Fruit fly (Drosophila melanogaster) whole organism, adult: ENCODE measurements around the gene Gr61a.

Experiments used
- CG11617 ChIP-seq: fragments of 200-800 bp; sonication (Bioruptor generic); optimal IDR thresholded peaks from 2 replicates; lab custom pipeline; 2017; ENCODE audit warnings: mild to moderate bottlenecking, missing biosample characterization, missing genetic modification reagents, missing genetic modification characterization
- CG12768 ChIP-seq: fragments of 200-800 bp; sonication (Bioruptor generic); optimal IDR thresholded peaks from 2 replicates; lab custom pipeline; 2017; ENCODE audit warnings: missing biosample characterization, missing genetic modification characterization, mild to moderate bottlenecking, moderate library complexity, missing genetic modification reagents
- CG14711 ChIP-seq: fragments of 200-800 bp; sonication (Bioruptor generic); optimal IDR thresholded peaks from 2 replicates; lab custom pipeline; 2018; ENCODE audit warnings: missing biosample characterization, mild to moderate bottlenecking, missing genetic modification characterization, moderate library complexity
- CG1620 ChIP-seq: fragments of 200-800 bp; sonication (Bioruptor generic); optimal IDR thresholded peaks from 2 replicates; lab custom pipeline; 2016; ENCODE audit warnings: missing biosample characterization, missing genetic modification characterization
- CG33017 ChIP-seq: fragments of 200-800 bp; sonication (Bioruptor generic); optimal IDR thresholded peaks from 2 replicates; lab custom pipeline; 2018; ENCODE audit warnings: missing biosample characterization, mild to moderate bottlenecking, missing genetic modification characterization, moderate library complexity
- CG5204 ChIP-seq: fragments of 200-800 bp; sonication (Bioruptor generic); optimal IDR thresholded peaks from 2 replicates; lab custom pipeline; 2016; ENCODE audit warnings: missing biosample characterization, missing genetic modification characterization
- CG7045 ChIP-seq: fragments of 200-800 bp; sonication (Bioruptor generic); optimal IDR thresholded peaks from 2 replicates; lab custom pipeline; 2017; ENCODE audit warnings: missing biosample characterization, mild to moderate bottlenecking, missing genetic modification characterization
- CG7101 ChIP-seq: fragments of 200-800 bp; sonication (Bioruptor generic); optimal IDR thresholded peaks from 2 replicates; lab custom pipeline; 2018; ENCODE audit warnings: missing biosample characterization, mild to moderate bottlenecking, missing genetic modification characterization, moderate library complexity
- Clk ChIP-seq: fragments of 200-800 bp; sonication (Bioruptor generic); optimal IDR thresholded peaks from 2 replicates; lab custom pipeline; 2017; ENCODE audit warnings: missing biosample characterization, missing genetic modification characterization
- Crg-1 ChIP-seq: fragments of 200-800 bp; sonication (Bioruptor generic); optimal IDR thresholded peaks from 2 replicates; lab custom pipeline; 2016; ENCODE audit warnings: missing biosample characterization, missing genetic modification characterization
- Hr96 ChIP-seq: fragments of 200-800 bp; sonication (Bioruptor generic); optimal IDR thresholded peaks from 2 replicates; lab custom pipeline; 2016; ENCODE audit warnings: missing biosample characterization, missing genetic modification characterization
- Mnt ChIP-seq: fragments of 200-800 bp; sonication (Bioruptor generic); optimal IDR thresholded peaks from 2 replicates; lab custom pipeline; 2016; ENCODE audit warnings: missing biosample characterization, mild to moderate bottlenecking, missing genetic modification characterization
- bab1 ChIP-seq: fragments of 200-800 bp; sonication (Bioruptor generic); optimal IDR thresholded peaks from 3 replicates; lab custom pipeline; 2019; ENCODE audit warnings: missing biosample characterization, mild to moderate bottlenecking, missing genetic modification characterization, moderate library complexity
- cic ChIP-seq: fragments of 200-800 bp; sonication (Bioruptor generic); optimal IDR thresholded peaks from 2 replicates; lab custom pipeline; 2017; ENCODE audit warnings: missing biosample characterization, mild to moderate bottlenecking, missing genetic modification characterization, moderate library complexity
- cnc ChIP-seq, 2 experiments: fragments of >200 bp; optimal IDR thresholded peaks; 2 replicates each; lab custom pipeline; 2017
- kay ChIP-seq: fragments of 200-800 bp; sonication (Bioruptor generic); peaks from one replicate; lab custom pipeline; 2016; ENCODE audit warnings: missing biosample characterization, missing genetic modification characterization, borderline replicate concordance
- ovo ChIP-seq: fragments of 200-800 bp; sonication (Bioruptor generic); optimal IDR thresholded peaks from 2 replicates; lab custom pipeline; 2016; ENCODE audit warnings: missing biosample characterization, missing genetic modification characterization
- pad ChIP-seq: fragments of 200-800 bp; sonication (Bioruptor generic); optimal IDR thresholded peaks from 3 replicates; lab custom pipeline; 2017; ENCODE audit warnings: missing biosample characterization, missing genetic modification characterization, mild to moderate bottlenecking, moderate library complexity, missing genetic modification reagents
- tj ChIP-seq: fragments of 200-800 bp; sonication (Bioruptor generic); optimal IDR thresholded peaks from 3 replicates; lab custom pipeline; 2017; ENCODE audit warnings: missing biosample characterization, mild to moderate bottlenecking, missing genetic modification characterization, moderate library complexity
- toe ChIP-seq: fragments of 200-800 bp; sonication (Bioruptor generic); optimal IDR thresholded peaks from 2 replicates; lab custom pipeline; 2016; ENCODE audit warnings: missing biosample characterization, missing genetic modification characterization

Gene Gr61a

DNA sequence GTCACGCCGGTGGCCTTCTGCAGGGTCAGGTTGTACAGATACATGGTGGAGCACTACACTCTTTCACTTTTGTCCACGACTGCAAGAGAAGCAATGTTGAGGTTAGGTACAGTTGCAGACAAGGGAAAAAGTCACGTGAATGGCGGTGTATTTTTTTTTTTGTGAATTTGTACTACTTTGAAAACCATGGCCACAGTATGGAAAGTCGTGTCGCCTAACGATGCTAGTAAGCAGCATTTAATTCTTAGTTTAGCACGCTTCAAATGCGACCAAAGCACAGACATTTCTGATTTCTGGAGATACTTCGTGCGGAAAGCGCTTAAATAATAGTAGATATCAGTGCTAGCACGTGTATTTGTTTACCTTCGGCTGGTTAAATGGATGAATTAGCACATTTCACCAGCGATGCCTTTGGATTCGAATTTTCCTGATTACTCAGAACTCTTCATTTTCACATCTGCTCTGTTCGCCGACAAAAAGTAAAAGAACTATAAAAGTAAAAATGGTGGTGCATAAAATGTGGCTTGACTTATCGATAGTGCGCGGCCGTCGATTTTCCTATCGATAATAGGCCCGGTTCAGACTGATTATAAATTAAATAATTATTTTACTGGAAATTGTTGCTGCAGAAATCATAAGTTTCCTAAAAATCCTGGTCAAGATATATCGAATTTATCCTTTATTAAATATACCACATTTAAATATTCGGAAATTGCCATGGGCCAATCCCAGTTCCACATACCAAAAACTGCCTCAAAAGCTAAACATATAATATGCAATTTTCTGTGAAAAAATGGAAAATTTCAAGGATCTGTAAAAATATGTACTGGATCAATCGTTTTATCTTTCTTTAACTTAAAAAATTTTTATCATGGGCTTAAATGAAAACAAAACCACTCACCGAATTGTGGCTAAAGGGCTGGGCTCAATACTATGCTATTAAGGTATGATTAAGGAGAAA is 8.1 kb upstream of the Gr61a start, which contains the start of gene Sf3b3:
TSS of gene Sf3b3 (minus strand) at position 489 of the 961 bp plus-strand sequence.
- TF ChIP-seq tj (GFP tag; lab: Kevin White, UChicago) (peak; percentile 52), pad (GFP tag; lab: Kevin White, UChicago) (no peak), CG1620 (GFP tag; lab: Kevin White, UChicago) (no peak), CG7101 (tag; lab: Kevin White, UChicago) (peak; percentile 50), Hr96 (GFP tag; lab: Kevin White, UChicago) (no peak), Mnt (GFP tag; lab: Kevin White, UChicago) (peak; percentile 81), CG5204 (GFP tag; lab: Kevin White, UChicago) (no peak), CG11617 (no peak), cic (no peak), CG7045 (GFP tag; lab: Kevin White, UChicago) (peak; percentile 4), cnc (optimal IDR thresholded peaks at IDR 0.05; lab: Kevin White, UChicago) (no peak), CG14711 (tag; lab: Kevin White, UChicago) (no peak), CG12768 (peak; percentile 12), Crg-1 (GFP tag; lab: Kevin White, UChicago) (no peak), toe (GFP tag; lab: Kevin White, UChicago) (peak; percentile 55), Clk (no peak), bab1 (peak; percentile 61)

DNA sequence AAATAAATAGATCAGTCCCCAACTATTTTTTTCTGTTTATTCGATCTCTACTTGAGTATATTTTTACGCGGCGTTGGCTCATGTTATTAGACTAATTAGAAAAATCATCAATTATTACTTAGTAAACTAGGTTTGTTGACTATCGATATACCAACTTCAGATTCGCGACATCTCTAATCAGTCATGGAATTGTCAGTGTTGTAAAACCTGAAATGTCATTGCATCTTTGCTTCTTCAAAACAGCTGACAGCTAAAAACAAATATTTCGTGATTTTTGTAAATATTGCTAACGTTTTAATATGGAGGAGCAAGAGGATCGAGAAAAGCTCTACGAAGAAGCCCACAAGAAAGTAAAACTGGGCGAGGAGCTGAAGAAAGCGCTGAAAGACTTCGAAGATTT is 7.4 kb upstream of the Gr61a start, which contains the start of gene CG42553:
TSS of gene CG42553 (plus strand) at position 216 of the 400 bp plus-strand sequence.
- peak; percentile 13 for TF ChIP-seq bab1
- peak; percentile 28 for TF ChIP-seq tj (GFP tag; lab: Kevin White, UChicago)
- no peak for TF ChIP-seq Clk
- TF ChIP-seq CG7101 (tag; lab: Kevin White, UChicago), result peak; percentile 27
- peak; percentile 38 for TF ChIP-seq CG1620 (GFP tag; lab: Kevin White, UChicago)
- no peak for TF ChIP-seq CG12768

DNA sequence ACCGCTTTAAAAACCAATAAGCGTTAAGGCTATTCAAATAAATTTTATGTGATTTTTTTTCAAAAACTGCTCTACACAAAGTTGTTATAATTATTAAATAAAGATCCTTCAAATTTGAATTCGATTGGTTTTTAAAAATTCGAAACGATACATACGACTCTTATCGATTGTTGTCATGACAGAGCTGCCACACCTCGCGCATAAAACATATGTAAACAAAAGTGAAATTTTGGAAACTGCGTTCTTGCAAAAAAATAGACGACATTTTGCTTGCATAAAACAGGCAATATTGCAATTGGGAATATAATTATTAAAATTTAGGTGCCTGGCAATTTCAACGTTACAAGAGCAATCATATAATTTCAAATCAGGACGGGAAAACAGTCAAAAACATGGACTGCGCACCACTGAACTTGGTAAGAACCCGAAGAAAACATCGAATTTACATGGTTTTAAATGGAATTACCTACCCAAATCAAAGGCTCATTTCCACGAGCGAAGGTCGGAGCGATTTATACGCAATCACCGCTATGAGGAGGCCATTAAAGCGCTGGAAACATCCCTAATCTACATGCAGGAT is 5.7 kb upstream of the Gr61a start, which contains the start of gene CG42554:
TSS of gene CG42554 (plus strand) at position 229 of the 580 bp plus-strand sequence.
- TF ChIP-seq cnc (optimal IDR thresholded peaks at IDR 0.05; lab: Kevin White, UChicago) (no peak), CG12768 (no peak), pad (GFP tag; lab: Kevin White, UChicago) (no peak), bab1 (peak; percentile 6), CG14711 (tag; lab: Kevin White, UChicago) (peak; percentile 55)

DNA sequence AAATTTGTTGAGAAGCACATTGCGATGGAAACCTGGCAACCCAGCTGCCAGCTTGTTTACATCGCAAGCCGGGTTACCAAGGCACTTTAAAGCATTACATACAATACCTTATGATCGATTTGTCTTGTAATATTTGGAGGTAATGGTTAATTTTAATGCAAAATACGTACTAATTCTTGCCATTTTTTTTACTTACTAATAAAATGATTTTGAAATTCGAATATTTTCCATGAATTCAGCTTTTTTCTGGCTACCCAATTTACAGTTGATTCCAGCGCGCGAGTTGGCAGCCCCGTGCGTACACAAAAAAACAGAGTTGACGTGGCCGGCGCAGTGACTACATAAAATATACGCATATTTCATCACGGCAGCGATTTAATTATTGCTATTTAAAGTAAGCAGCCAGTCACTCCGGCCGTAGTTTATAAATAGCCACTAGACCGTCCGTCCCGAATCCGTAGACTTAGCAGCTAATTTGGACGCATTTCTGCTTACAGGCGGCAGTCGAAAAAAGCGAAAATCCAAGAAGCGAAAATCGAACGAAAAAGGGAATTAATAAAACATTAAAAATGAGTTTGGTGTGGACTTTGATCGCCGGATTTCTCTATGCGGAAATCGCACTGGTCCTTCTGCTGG is 3.6 kb upstream of the Gr61a start, which contains the start of the genes CG13901 and CG13887:
TSS of gene CG13901 (minus strand) at position 270 of the 636 bp plus-strand sequence.
TSS of gene CG13887 (plus strand) at position 310 of the 636 bp plus-strand sequence.
- peak; percentile 79 for TF ChIP-seq cic
- peak; percentile 95 for TF ChIP-seq bab1
- TF ChIP-seq pad (GFP tag; lab: Kevin White, UChicago), result peak; percentile 76
- TF ChIP-seq ovo (GFP tag; lab: Kevin White, UChicago), result peak; percentile 84
- peak; percentile 90 for TF ChIP-seq CG7045 (GFP tag; lab: Kevin White, UChicago)
- peak; percentile 91 for TF ChIP-seq Hr96 (GFP tag; lab: Kevin White, UChicago)
- TF ChIP-seq tj (GFP tag; lab: Kevin White, UChicago), result peak; percentile 80
- TF ChIP-seq kay, result no peak
- TF ChIP-seq CG11617, result peak; percentile 91
- TF ChIP-seq Clk, result peak; percentile 77
- TF ChIP-seq toe (GFP tag; lab: Kevin White, UChicago), result peak; percentile 91
- TF ChIP-seq CG1620 (GFP tag; lab: Kevin White, UChicago), result peak; percentile 88
- TF ChIP-seq CG33017 (tag; lab: Kevin White, UChicago), result peak; percentile 83
- TF ChIP-seq CG14711 (tag; lab: Kevin White, UChicago), result peak; percentile 100
- TF ChIP-seq CG7101 (tag; lab: Kevin White, UChicago), result peak; percentile 89
- TF ChIP-seq CG5204 (GFP tag; lab: Kevin White, UChicago), result no peak
- TF ChIP-seq CG12768, result peak; percentile 90
- peak; percentile 89 for TF ChIP-seq Crg-1 (GFP tag; lab: Kevin White, UChicago)
- TF ChIP-seq cnc (optimal IDR thresholded peaks at IDR 0.05; lab: Kevin White, UChicago), result no peak
- peak; percentile 97 for TF ChIP-seq Mnt (GFP tag; lab: Kevin White, UChicago)

DNA sequence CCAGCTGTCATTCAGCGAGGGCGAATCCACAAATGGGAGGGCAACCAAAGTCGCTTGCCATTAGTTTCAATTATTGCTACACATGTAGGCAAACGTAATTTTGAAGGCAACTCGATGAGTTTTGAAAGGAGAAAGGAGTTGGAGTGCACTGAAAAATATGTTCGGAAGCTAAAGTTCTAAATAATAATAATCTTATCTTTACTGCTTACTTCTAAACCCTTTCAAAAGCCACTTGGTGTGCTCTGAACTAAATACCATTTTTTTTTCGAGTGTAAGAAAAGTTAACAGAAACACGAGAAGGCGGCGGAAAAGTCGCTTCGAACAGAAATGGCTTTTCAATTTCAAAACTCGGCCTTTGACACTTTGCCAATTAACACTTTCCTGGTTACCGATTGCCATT is 2.4 kb downstream of the Gr61a start, which contains the start of gene Cep290:
TSS of gene Cep290 (plus strand) at position 301 of the 400 bp plus-strand sequence.
- TF ChIP-seq CG11617 (no peak), CG12768 (no peak), Mnt (GFP tag; lab: Kevin White, UChicago) (no peak), CG7045 (GFP tag; lab: Kevin White, UChicago) (no peak), CG1620 (GFP tag; lab: Kevin White, UChicago) (no peak), bab1 (no peak), CG14711 (tag; lab: Kevin White, UChicago) (no peak), tj (GFP tag; lab: Kevin White, UChicago) (no peak), CG5204 (GFP tag; lab: Kevin White, UChicago) (no peak), cic (no peak), toe (GFP tag; lab: Kevin White, UChicago) (no peak), Clk (no peak)
